Fruit fly (Drosophila melanogaster) whole organism, embryonic: ENCODE results near the gene Hrs.

Experiments
- Atf3 ChIP-seq: fragments of 200-800 bp; sonication (Bioruptor generic); optimal IDR thresholded peaks from 3 replicates; lab custom pipeline; 2016; ENCODE audit warnings: missing biosample characterization, missing genetic modification characterization
- C15 ChIP-seq: fragments of 200-800 bp; sonication (Bioruptor generic); IDR thresholded peaks from 3 replicates; pipeline ENCODE4 v1.3.6; 2022; ENCODE audit warnings: missing biosample characterization, missing genetic modification characterization
- CG10147 ChIP-seq: fragments of 200-800 bp; sonication (Bioruptor generic); optimal IDR thresholded peaks from 2 replicates; lab custom pipeline; 2019; ENCODE audit warnings: missing biosample characterization, mild to moderate bottlenecking, missing genetic modification characterization, moderate library complexity
- CG11247 ChIP-seq: fragments of 200-800 bp; sonication (Bioruptor generic); IDR thresholded peaks from 2 replicates; pipeline ENCODE4 v1.3.6; 2022; ENCODE audit warnings: missing biosample characterization, missing genetic modification characterization
- CG11695 ChIP-seq: fragments of 200-800 bp; sonication (Bioruptor generic); IDR thresholded peaks from 3 replicates; pipeline ENCODE4 v1.3.6; 2022; ENCODE audit warnings: missing biosample characterization, missing genetic modification characterization
- CG12391 ChIP-seq: fragments of 200-800 bp; sonication (Bioruptor generic); optimal IDR thresholded peaks from 3 replicates; lab custom pipeline; 2018; ENCODE audit warnings: missing biosample characterization, mild to moderate bottlenecking, missing genetic modification characterization, moderate library complexity
- CG12659 ChIP-seq: fragments of 200-800 bp; sonication (Bioruptor generic); optimal IDR thresholded peaks from 3 replicates; lab custom pipeline; 2017; ENCODE audit warnings: mild to moderate bottlenecking, missing biosample characterization, missing genetic modification reagents, missing genetic modification characterization
- CG13424 ChIP-seq: fragments of 200-800 bp; sonication (Bioruptor generic); optimal IDR thresholded peaks from 2 replicates; lab custom pipeline; 2019; ENCODE audit warnings: missing biosample characterization, mild to moderate bottlenecking, missing genetic modification characterization, moderate library complexity
- CG14014 ChIP-seq: fragments of 200-800 bp; sonication (Bioruptor generic); IDR thresholded peaks from 2 replicates; pipeline ENCODE4 v1.3.6; 2022; ENCODE audit warnings: missing biosample characterization, missing genetic modification characterization
- CG1603 ChIP-seq: fragments of 200-800 bp; sonication (Bioruptor generic); optimal IDR thresholded peaks from 2 replicates; lab custom pipeline; 2019; ENCODE audit warnings: missing biosample characterization, mild to moderate bottlenecking, missing genetic modification characterization, moderate library complexity
- CG18476 ChIP-seq: fragments of 200-800 bp; sonication (Bioruptor generic); optimal IDR thresholded peaks from 2 replicates; lab custom pipeline; 2016; ENCODE audit warnings: missing biosample characterization, mild to moderate bottlenecking, missing genetic modification characterization
- CG2120 ChIP-seq: fragments of 200-800 bp; sonication (Bioruptor generic); optimal IDR thresholded peaks from 3 replicates; lab custom pipeline; 2016; ENCODE audit warnings: missing biosample characterization, missing genetic modification characterization
- CG2678 ChIP-seq: fragments of 200-800 bp; sonication (Bioruptor generic); optimal IDR thresholded peaks from 3 replicates; lab custom pipeline; 2019; ENCODE audit warnings: missing biosample characterization, mild to moderate bottlenecking, missing genetic modification characterization, moderate library complexity
- CG32532 ChIP-seq: fragments of 200-800 bp; sonication (Bioruptor generic); IDR thresholded peaks from 2 replicates; pipeline ENCODE4 v1.3.6; 2022; ENCODE audit warnings: missing biosample characterization, missing genetic modification characterization
- CG32767 ChIP-seq: fragments of 200-800 bp; sonication (Bioruptor generic); IDR thresholded peaks from 2 replicates; pipeline ENCODE4 v1.3.6; 2022; ENCODE audit warnings: missing biosample characterization, missing genetic modification characterization
- CG3726 ChIP-seq: fragments of 200-800 bp; sonication (Bioruptor generic); IDR thresholded peaks from 3 replicates; pipeline ENCODE4, ENCODE4 v1.3.6; 2022; ENCODE audit warnings: missing biosample characterization, missing genetic modification characterization
- CG6254 ChIP-seq: fragments of 200-800 bp; sonication (Bioruptor generic); optimal IDR thresholded peaks from 3 replicates; lab custom pipeline; 2017; ENCODE audit warnings: mild to moderate bottlenecking, missing biosample characterization, missing genetic modification reagents, missing genetic modification characterization
- CG6689 ChIP-seq: fragments of 200-800 bp; sonication (Bioruptor generic); IDR thresholded peaks from 2 replicates; pipeline ENCODE4 v1.3.6; 2022; ENCODE audit warnings: missing biosample characterization, missing genetic modification characterization
- CG7357 ChIP-seq: fragments of 200-800 bp; sonication (Bioruptor generic); IDR thresholded peaks from 3 replicates; pipeline ENCODE4 v1.3.6; 2022; ENCODE audit warnings: missing biosample characterization, missing genetic modification characterization
- CG9609 ChIP-seq: fragments of 200-800 bp; sonication (Bioruptor generic); optimal IDR thresholded peaks from 3 replicates; lab custom pipeline; 2016; ENCODE audit warnings: missing biosample characterization, missing genetic modification characterization
- CG9932 ChIP-seq: fragments of 200-800 bp; sonication (Bioruptor generic); IDR thresholded peaks from 2 replicates; pipeline ENCODE4 v1.3.6; 2022; ENCODE audit warnings: missing biosample characterization, missing genetic modification characterization
- Camta ChIP-seq: fragments of 200-800 bp; sonication (Bioruptor generic); optimal IDR thresholded peaks from 2 replicates; lab custom pipeline; 2016; ENCODE audit warnings: missing biosample characterization, missing genetic modification characterization
- Dad ChIP-seq: fragments of 200-800 bp; sonication (Bioruptor generic); optimal IDR thresholded peaks from 3 replicates; lab custom pipeline; 2016; ENCODE audit warnings: missing biosample characterization, missing genetic modification characterization
- Dll ChIP-seq: fragments of 200-800 bp; sonication (Bioruptor generic); IDR thresholded peaks from 4 replicates; pipeline ENCODE4 v1.3.6; 2022; ENCODE audit warnings: missing biosample characterization, missing genetic modification characterization; ENCODE audit not compliant: partially characterized antibody
- E2f1 ChIP-seq: fragments of 200-800 bp; sonication (Bioruptor generic); IDR thresholded peaks from 2 replicates; pipeline ENCODE4 v1.3.6; 2022; ENCODE audit warnings: missing biosample characterization, missing genetic modification characterization
- Fer1 ChIP-seq: fragments of 200-800 bp; sonication (Bioruptor generic); optimal IDR thresholded peaks from 2 replicates; lab custom pipeline; 2017; ENCODE audit warnings: missing biosample characterization, mild to moderate bottlenecking, missing genetic modification characterization
- H2.0 ChIP-seq: fragments of 200-800 bp; sonication (Bioruptor generic); IDR thresholded peaks from 2 replicates; pipeline ENCODE4 v1.3.6; 2022; ENCODE audit warnings: missing biosample characterization, missing genetic modification characterization
- HmgZ ChIP-seq: fragments of 200-800 bp; sonication (Bioruptor generic); optimal IDR thresholded peaks from 2 replicates; lab custom pipeline; 2018; ENCODE audit warnings: missing biosample characterization, mild to moderate bottlenecking, missing genetic modification characterization
- Hmr ChIP-seq: fragments of 200-800 bp; sonication (Bioruptor generic); optimal IDR thresholded peaks from 3 replicates; lab custom pipeline; 2017; ENCODE audit warnings: mild to moderate bottlenecking, missing biosample characterization, missing genetic modification reagents, missing genetic modification characterization
- Lpt ChIP-seq: fragments of >200 bp; optimal IDR thresholded peaks from 2 replicates; lab custom pipeline; 2018; ENCODE audit warnings: missing biosample characterization, missing genetic modification characterization
- Med ChIP-seq: fragments of 200-800 bp; sonication (Bioruptor generic); peaks from one replicate; lab custom pipeline; 2016; ENCODE audit warnings: missing biosample characterization, missing genetic modification characterization, mild to moderate bottlenecking, inconsistent platforms, moderate library complexity
- Oli ChIP-seq: fragments of 200-800 bp; sonication (Bioruptor generic); optimal IDR thresholded peaks from 2 replicates; lab custom pipeline; 2018; ENCODE audit warnings: missing biosample characterization, mild to moderate bottlenecking, missing genetic modification characterization, moderate library complexity
- Rx ChIP-seq: fragments of 200-800 bp; sonication (Bioruptor generic); IDR thresholded peaks from 2 replicates; pipeline ENCODE4 v1.3.6; 2022; ENCODE audit warnings: missing biosample characterization, missing genetic modification characterization
- Side ChIP-seq: fragments of 200-800 bp; sonication (Bioruptor generic); optimal IDR thresholded peaks from 2 replicates; lab custom pipeline; 2016; ENCODE audit warnings: missing biosample characterization, missing genetic modification characterization
- Sox102F ChIP-seq: fragments of 200-800 bp; sonication (Bioruptor generic); optimal IDR thresholded peaks from 2 replicates; lab custom pipeline; 2018; ENCODE audit warnings: missing biosample characterization, mild to moderate bottlenecking, missing genetic modification characterization, moderate library complexity
- ap ChIP-seq: fragments of 200-800 bp; sonication (Bioruptor generic); IDR thresholded peaks from 2 replicates; pipeline ENCODE4 v1.3.6; 2022; ENCODE audit warnings: missing biosample characterization, missing genetic modification characterization
- ase ChIP-seq: fragments of 200-800 bp; sonication (Bioruptor generic); IDR thresholded peaks from 3 replicates; pipeline ENCODE4 v1.3.6; 2022; ENCODE audit warnings: missing biosample characterization, missing genetic modification characterization
- bcd ChIP-seq: fragments of 200-800 bp; sonication (Bioruptor generic); optimal IDR thresholded peaks from 2 replicates; lab custom pipeline; 2017; ENCODE audit warnings: missing biosample characterization, mild to moderate bottlenecking, missing genetic modification characterization
- bowl ChIP-seq: fragments of 200-800 bp; sonication (Bioruptor generic); IDR thresholded peaks from 2 replicates; pipeline ENCODE4 v1.3.6; 2022; ENCODE audit warnings: missing biosample characterization, missing genetic modification characterization
- dysf ChIP-seq: fragments of 200-800 bp; sonication (Bioruptor generic); IDR thresholded peaks from 3 replicates; pipeline ENCODE4 v1.3.6; 2022; ENCODE audit warnings: missing biosample characterization, missing genetic modification characterization
- fd96Cb ChIP-seq: fragments of 200-800 bp; sonication (Bioruptor generic); optimal IDR thresholded peaks from 2 replicates; lab custom pipeline; 2018; ENCODE audit warnings: missing biosample characterization, mild to moderate bottlenecking, missing genetic modification characterization, moderate library complexity
- gem ChIP-seq: fragments of 200-800 bp; sonication (Bioruptor generic); optimal IDR thresholded peaks from 2 replicates; lab custom pipeline; 2019; ENCODE audit warnings: missing biosample characterization, mild to moderate bottlenecking, missing genetic modification characterization, moderate library complexity
- gt ChIP-seq: fragments of 200-800 bp; sonication (Bioruptor generic); IDR thresholded peaks from 2 replicates; pipeline ENCODE4 v1.3.6; 2022; ENCODE audit warnings: missing biosample characterization, missing genetic modification characterization
- ham ChIP-seq: fragments of 200-800 bp; sonication (Bioruptor generic); IDR thresholded peaks from 2 replicates; pipeline ENCODE4 v1.3.6; 2022; ENCODE audit warnings: missing biosample characterization, missing genetic modification characterization
- ranshi ChIP-seq: fragments of 200-800 bp; sonication (Bioruptor generic); IDR thresholded peaks from 2 replicates; pipeline ENCODE4 v1.3.6; 2022; ENCODE audit warnings: missing biosample characterization, missing genetic modification characterization
- sens-2 ChIP-seq: fragments of 200-800 bp; sonication (Bioruptor generic); IDR thresholded peaks from 2 replicates; pipeline ENCODE4 v1.3.6; 2022; ENCODE audit warnings: missing biosample characterization, missing genetic modification characterization
- sisA ChIP-seq: fragments of 200-800 bp; sonication (Bioruptor generic); IDR thresholded peaks from 2 replicates; pipeline ENCODE4 v1.3.6; 2022; ENCODE audit warnings: missing biosample characterization, missing genetic modification characterization
- slbo ChIP-seq: fragments of 200-800 bp; sonication (Bioruptor generic); IDR thresholded peaks from 2 replicates; pipeline ENCODE4 v1.3.6; 2022; ENCODE audit warnings: missing biosample characterization, missing genetic modification characterization
- slp2 ChIP-seq: fragments of 200-800 bp; sonication (Bioruptor generic); optimal IDR thresholded peaks from 2 replicates; lab custom pipeline; 2016; ENCODE audit warnings: missing biosample characterization, missing genetic modification characterization
- so ChIP-seq: fragments of 200-800 bp; sonication (Bioruptor generic); IDR thresholded peaks from 3 replicates; pipeline ENCODE4 v1.3.6; 2022; ENCODE audit warnings: missing biosample characterization, missing genetic modification characterization
- zen ChIP-seq: fragments of 200-800 bp; sonication (Bioruptor generic); optimal IDR thresholded peaks from 3 replicates; lab custom pipeline; 2018; ENCODE audit warnings: missing biosample characterization, mild to moderate bottlenecking, missing genetic modification characterization, moderate library complexity

The Hrs gene

dm6 chr2L:2721317-2721716 is 18.5 kb upstream of the Hrs start:
- TF ChIP-seq CG9609 (GFP tag; lab: Kevin White, UChicago) (no peak), sisA (GFP tag; lab: Robert Waterston, UW) (peak; percentile 51; the same call in 1 of the 2 replicates), Oli (no peak), so (GFP tag; lab: Robert Waterston, UW) (no peak), Dll (GFP tag; lab: Robert Waterston, UW) (no peak), C15 (GFP tag; lab: Robert Waterston, UW) (0 out of 3 replicates have a peak, but pooled peaks have one; percentile 12), fd96Cb (peak; percentile 17), ap (GFP tag; lab: Robert Waterston, UW) (0 out of 2 replicates have a peak, but pooled peaks have one; percentile 34), Dad (GFP tag; lab: Kevin White, UChicago) (no peak), CG9932 (no peak), Sox102F (GFP tag; lab: Kevin White, UChicago) (peak; percentile 4), CG6689 (GFP tag; lab: Robert Waterston, UW) (0 out of 2 replicates have a peak, but pooled peaks have one; percentile 18), Rx (GFP tag; lab: Robert Waterston, UW) (0 out of 2 replicates have a peak, but pooled peaks have one; percentile 4), slbo (GFP tag; lab: Robert Waterston, UW) (peak; percentile 52; the same call in 1 of the 2 replicates), ham (GFP tag; lab: Robert Waterston, UW) (no peak), Side (GFP tag; lab: Kevin White, UChicago) (no peak), CG11247 (GFP tag; lab: Robert Waterston, UW) (peak; percentile 9; the same call in 1 of the 2 replicates), ase (0 out of 3 replicates have a peak, but pooled peaks have one; percentile 21), CG12391 (tag; lab: Kevin White, UChicago) (peak; percentile 0), CG12659 (GFP tag; lab: Kevin White, UChicago) (no peak), CG14014 (GFP tag; lab: Robert Waterston, UW) (peak; percentile 33; the same call in 1 of the 2 replicates), HmgZ (tag; lab: Kevin White, UChicago) (no peak), CG2678 (peak; percentile 38), ranshi (GFP tag; lab: Robert Waterston, UW) (0 out of 2 replicates have a peak, but pooled peaks have one; percentile 37), gem (tag; lab: Kevin White, UChicago) (peak; percentile 36), zen (peak; percentile 35), Hmr (GFP tag; lab: Kevin White, UChicago) (peak; percentile 24), bowl (GFP tag; lab: Robert Waterston, UW) (no peak), E2f1 (0 out of 2 replicates have a peak, but pooled peaks have one; percentile 25), dysf (GFP tag; lab: Robert Waterston, UW) (0 out of 3 replicates have a peak, but pooled peaks have one; percentile 36), Lpt (no peak), H2.0 (GFP tag; lab: Robert Waterston, UW) (no peak), CG11695 (peak; percentile 26; the same call in 1 of the 3 replicates), CG18476 (GFP tag; lab: Kevin White, UChicago) (no peak), CG13424 (tag; lab: Kevin White, UChicago) (no peak), Atf3 (no peak), Fer1 (GFP tag; lab: Kevin White, UChicago) (no peak), Med (peak; percentile 82), CG6254 (GFP tag; lab: Kevin White, UChicago) (no peak), CG32767 (GFP tag; lab: Robert Waterston, UW) (no peak), CG1603 (peak; percentile 53), slp2 (no peak), bcd (GFP tag; lab: Kevin White, UChicago) (no peak), CG2120 (GFP tag; lab: Kevin White, UChicago) (peak; percentile 40), gt (GFP tag; lab: Robert Waterston, UW) (no peak), CG7357 (GFP tag; lab: Robert Waterston, UW) (no peak), Camta (GFP tag; lab: Kevin White, UChicago) (no peak), CG32532 (GFP tag; lab: Robert Waterston, UW) (peak; percentile 43; the same call in 1 of the 2 replicates), CG10147 (no peak), sens-2 (GFP tag; lab: Robert Waterston, UW) (no peak), CG3726 (GFP tag; lab: Robert Waterston, UW) (0 out of 3 replicates have a peak, but pooled peaks have one; percentile 15)
